Worm (Caenorhabditis elegans) whole organism, young adult: ENCODE data around the gene K03B8.4.

Experiments used
- ama-1 ChIP-seq, 3 experiments: fragments of 150-350 bp in 1 of 3; sonication (generic microtip) in 2 of 3; optimal IDR thresholded peaks; 2 replicates each; lab custom pipeline; 2014 to 2018; ENCODE audit warnings: missing biosample characterization in 2 of 3, missing genetic modification characterization in 2 of 3, missing genetic modification reagents in 2 of 3
- dpl-1 ChIP-seq: fragments of 150-350 bp; optimal IDR thresholded peaks from 2 replicates; lab custom pipeline; 2014; ENCODE audit warnings: missing biosample characterization, missing genetic modification reagents, missing genetic modification characterization
- egl-44 ChIP-seq: fragments of 200-800 bp; sonication (Bioruptor generic); IDR thresholded peaks from 2 replicates; pipeline ENCODE4 v1.3.6; 2022; ENCODE audit warnings: missing genetic modification reagents, missing genetic modification characterization, missing compliant biosample characterization
- mes-4 ChIP-seq: sonication (generic microtip); optimal IDR thresholded peaks from 2 replicates; lab custom pipeline; 2016; ENCODE audit warnings: missing genotype, missing genetic modification characterization, missing compliant biosample characterization

DNA sequence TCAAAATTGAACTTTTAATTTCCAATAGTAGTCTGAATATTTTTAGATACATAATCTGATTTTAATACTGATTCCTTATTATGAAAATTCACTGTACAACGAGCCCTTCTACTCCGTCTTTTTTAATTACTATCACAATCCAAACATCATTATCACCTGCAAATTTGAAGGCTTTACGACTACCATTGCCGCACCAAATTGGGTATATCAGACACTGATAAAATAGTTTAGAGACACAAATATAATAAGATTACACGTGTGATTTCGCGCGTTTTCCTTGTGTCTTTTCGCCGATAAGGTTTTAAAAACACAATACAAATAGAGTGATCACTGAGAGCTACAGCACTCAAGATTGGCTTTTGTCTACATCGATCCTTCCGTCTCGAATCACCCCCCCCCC, 8.1 kb upstream of the K03B8.4 start:
- TF ChIP-seq dpl-1 (GFP tag; lab: Kevin White, UChicago) (no peak), egl-44 (GFP tag; lab: Robert Waterston, UW) (no peak), ama-1 (optimal IDR thresholded peaks at IDR 0.05; lab: Kevin White, UChicago) (no peak), ama-1 (GFP tag; optimal IDR thresholded peaks at IDR 0.05; lab: Kevin White, UChicago) (no peak), mes-4 (no peak)
